Worm (Caenorhabditis elegans) whole organism, L1 larva: ENCODE results near the gene fbxc-32.
"Not testable (repeated sequence)": the region's sequence is repeated elsewhere in the genome, so short reads cannot be mapped to it uniquely, and the experiment has no call there.

Experiments
- C34B4.2 ChIP-seq: sonication (generic microtip); optimal IDR thresholded peaks from 2 replicates; lab custom pipeline; 2017; ENCODE audit warnings: mild to moderate bottlenecking, missing genetic modification characterization, missing compliant biosample characterization
- F16B12.6 ChIP-seq: fragments of 150-350 bp; optimal IDR thresholded peaks from 2 replicates; lab custom pipeline; 2014; ENCODE audit warnings: missing biosample characterization, missing genetic modification characterization
- Y116A8C.19 ChIP-seq: sonication (generic microtip); optimal IDR thresholded peaks from 2 replicates; lab custom pipeline; 2016; ENCODE audit warnings: missing compliant biosample characterization, missing genetic modification characterization, borderline replicate concordance
- aha-1 ChIP-seq: fragments of 150-350 bp; optimal IDR thresholded peaks from 2 replicates; lab custom pipeline; 2014; ENCODE audit warnings: missing biosample characterization, missing genetic modification characterization
- alr-1 ChIP-seq: fragments of 200-800 bp; sonication (Bioruptor generic); optimal IDR thresholded peaks from 2 replicates; lab custom pipeline; 2018; ENCODE audit warnings: borderline replicate concordance, mild to moderate bottlenecking, missing genetic modification characterization, missing compliant biosample characterization
- aly-2 ChIP-seq: fragments of 150-350 bp; optimal IDR thresholded peaks from 2 replicates; lab custom pipeline; 2014; ENCODE audit warnings: missing biosample characterization, missing genetic modification characterization
- ceh-63 ChIP-seq: fragments of 200-800 bp; sonication (Bioruptor generic); optimal IDR thresholded peaks from 2 replicates; lab custom pipeline; 2018; ENCODE audit warnings: mild to moderate bottlenecking, missing genetic modification characterization, missing compliant biosample characterization
- ceh-8 ChIP-seq: fragments of 200-800 bp; sonication (Bioruptor generic); optimal IDR thresholded peaks from 2 replicates; lab custom pipeline; 2018; ENCODE audit warnings: mild to moderate bottlenecking, missing genetic modification characterization, moderate library complexity, missing compliant biosample characterization
- ceh-82 ChIP-seq, 3 experiments: fragments of 150-350 bp in 1 of 3; sonication (generic microtip) in 2 of 3; optimal IDR thresholded peaks; 2 replicates each; lab custom pipeline; 2014 to 2017; ENCODE audit warnings: missing biosample characterization in 3 of 3, missing genetic modification characterization in 3 of 3
- ceh-88 ChIP-seq: fragments of 200-800 bp; sonication (Bioruptor generic); IDR thresholded peaks from 2 replicates; pipeline ENCODE4 v1.3.6; 2022; ENCODE audit warnings: missing genetic modification characterization, missing compliant biosample characterization
- dsc-1 ChIP-seq: sonication (generic microtip); optimal IDR thresholded peaks from 2 replicates; lab custom pipeline; 2016; ENCODE audit warnings: mild to moderate bottlenecking, missing genetic modification characterization, missing compliant biosample characterization
- efl-1 ChIP-seq, 4 experiments: fragments of 150-350 bp; optimal IDR thresholded peaks in 3 of 4; peaks in 1 of 4; 1 replicate in 1 of 4; 2 replicates in 3 of 4; lab custom pipeline; 2014; ENCODE audit warnings: missing biosample characterization in 2 of 4, missing genetic modification characterization in 2 of 4, missing genetic modification reagents in 2 of 4
- efl-3 ChIP-seq: fragments of 200-800 bp; sonication (Bioruptor generic); optimal IDR thresholded peaks from 2 replicates; lab custom pipeline; 2018; ENCODE audit warnings: mild to moderate bottlenecking, missing genetic modification characterization, missing compliant biosample characterization
- egl-13 ChIP-seq: sonication (generic microtip); optimal IDR thresholded peaks from 2 replicates; lab custom pipeline; 2016; ENCODE audit warnings: missing genotype, missing genetic modification reagents, missing genetic modification characterization, missing compliant biosample characterization
- egl-27 ChIP-seq, 2 experiments: fragments of 150-350 bp in 1 of 2; sonication (generic microtip); optimal IDR thresholded peaks; 3 replicates each; lab custom pipeline; 2017 to 2018; ENCODE audit warnings: missing biosample characterization in 2 of 2, missing genetic modification characterization in 2 of 2, missing genetic modification reagents in 2 of 2
- elt-2 ChIP-seq: sonication (generic microtip); optimal IDR thresholded peaks from 2 replicates; lab custom pipeline; 2016; ENCODE audit warnings: missing genetic modification characterization, mild to moderate bottlenecking, inconsistent platforms, missing compliant biosample characterization, missing genetic modification reagents
- fkh-10 ChIP-seq: sonication (generic microtip); optimal IDR thresholded peaks from 2 replicates; lab custom pipeline; 2017; ENCODE audit warnings: missing biosample characterization, missing genetic modification reagents, missing genetic modification characterization
- fkh-4 ChIP-seq: sonication (generic microtip); optimal IDR thresholded peaks from 2 replicates; lab custom pipeline; 2016; ENCODE audit warnings: missing compliant biosample characterization, missing genetic modification characterization, borderline replicate concordance
- fkh-8 ChIP-seq: sonication (generic microtip); optimal IDR thresholded peaks from 2 replicates; lab custom pipeline; 2016; ENCODE audit warnings: mild to moderate bottlenecking, missing genetic modification characterization, missing compliant biosample characterization
- fos-1 ChIP-seq: fragments of 150-350 bp; optimal IDR thresholded peaks from 2 replicates; lab custom pipeline; 2014; ENCODE audit warnings: missing biosample characterization, missing genetic modification characterization
- hlh-17 ChIP-seq: fragments of 200-800 bp; sonication (Bioruptor generic); optimal IDR thresholded peaks from 2 replicates; lab custom pipeline; 2018; ENCODE audit warnings: missing genetic modification characterization, mild to moderate bottlenecking, missing compliant biosample characterization, moderate library complexity, borderline replicate concordance
- hpl-2 ChIP-seq: fragments of 150-350 bp; optimal IDR thresholded peaks from 2 replicates; lab custom pipeline; 2014; ENCODE audit warnings: missing biosample characterization, missing genetic modification reagents, missing genetic modification characterization
- lin-14 ChIP-seq: fragments of 200-800 bp; sonication (Bioruptor generic); optimal IDR thresholded peaks from 2 replicates; lab custom pipeline; 2018; ENCODE audit warnings: mild to moderate bottlenecking, missing genetic modification characterization, moderate library complexity, missing compliant biosample characterization
- lir-3 ChIP-seq: sonication (generic microtip); optimal IDR thresholded peaks from 2 replicates; lab custom pipeline; 2016; ENCODE audit warnings: mild to moderate bottlenecking, missing genetic modification characterization, moderate library complexity, missing compliant biosample characterization; ENCODE audit not compliant: poor library complexity
- mep-1 ChIP-seq: fragments of 150-350 bp; optimal IDR thresholded peaks from 2 replicates; lab custom pipeline; 2014; ENCODE audit warnings: missing biosample characterization, missing genetic modification characterization
- nhr-237 ChIP-seq: fragments of 150-350 bp; optimal IDR thresholded peaks from 2 replicates; lab custom pipeline; 2014; ENCODE audit warnings: missing biosample characterization, missing genetic modification characterization
- nhr-85 ChIP-seq: sonication (generic microtip); peaks from one replicate; lab custom pipeline; 2016; ENCODE audit warnings: missing genetic modification characterization, inconsistent platforms, missing compliant biosample characterization
- pag-3 ChIP-seq: sonication (generic microtip); optimal IDR thresholded peaks from 2 replicates; lab custom pipeline; 2017; ENCODE audit warnings: missing genetic modification characterization, mild to moderate bottlenecking, missing compliant biosample characterization, antibody characterized with exemption, borderline replicate concordance; ENCODE audit not compliant: insufficient read depth
- pax-3 ChIP-seq: fragments of 200-800 bp; sonication (Bioruptor generic); optimal IDR thresholded peaks from 2 replicates; lab custom pipeline; 2018; ENCODE audit warnings: mild to moderate bottlenecking, missing genetic modification characterization, moderate library complexity, missing compliant biosample characterization
- pqm-1 ChIP-seq: sonication (generic microtip); optimal IDR thresholded peaks from 3 replicates; lab custom pipeline; 2017; ENCODE audit warnings: missing biosample characterization, missing genetic modification characterization
- snpc-4 ChIP-seq: fragments of 150-350 bp; optimal IDR thresholded peaks from 2 replicates; lab custom pipeline; 2014; ENCODE audit warnings: missing biosample characterization, missing genetic modification characterization
- snu-23 ChIP-seq: sonication (generic microtip); optimal IDR thresholded peaks from 2 replicates; lab custom pipeline; 2016; ENCODE audit warnings: missing genetic modification characterization, missing compliant biosample characterization
- sptf-1 ChIP-seq: fragments of 150-350 bp; optimal IDR thresholded peaks from 2 replicates; lab custom pipeline; 2014; ENCODE audit warnings: missing biosample characterization, missing genetic modification characterization
- sup-37 ChIP-seq: fragments of 200-800 bp; sonication (Bioruptor generic); optimal IDR thresholded peaks from 2 replicates; lab custom pipeline; 2018; ENCODE audit warnings: mild to moderate bottlenecking, missing genetic modification characterization, missing compliant biosample characterization
- tlp-1 ChIP-seq: fragments of 150-350 bp; optimal IDR thresholded peaks from 2 replicates; lab custom pipeline; 2014; ENCODE audit warnings: missing biosample characterization, missing genetic modification characterization
- unc-130 ChIP-seq: fragments of 150-350 bp; optimal IDR thresholded peaks from 2 replicates; lab custom pipeline; 2017; ENCODE audit warnings: missing biosample characterization, missing genetic modification characterization, inconsistent platforms
- unc-86 ChIP-seq: sonication (generic microtip); optimal IDR thresholded peaks from 2 replicates; lab custom pipeline; 2016; ENCODE audit warnings: missing genetic modification characterization, missing compliant biosample characterization
- zag-1 ChIP-seq: fragments of 150-350 bp; optimal IDR thresholded peaks from 2 replicates; lab custom pipeline; 2014; ENCODE audit warnings: missing biosample characterization, missing genetic modification characterization

The fbxc-32 gene

ce11 chrII:966962-967361 lies 19.0 kb upstream of the fbxc-32 start, which contains the start of gene fbxc-18:
fbxc-18 (minus strand) TSS chrII:967062.
- TF ChIP-seq alr-1; fkh-10 (GFP tag; lab: Kevin White, UChicago); ceh-88: not testable (repeated sequence)

DNA sequence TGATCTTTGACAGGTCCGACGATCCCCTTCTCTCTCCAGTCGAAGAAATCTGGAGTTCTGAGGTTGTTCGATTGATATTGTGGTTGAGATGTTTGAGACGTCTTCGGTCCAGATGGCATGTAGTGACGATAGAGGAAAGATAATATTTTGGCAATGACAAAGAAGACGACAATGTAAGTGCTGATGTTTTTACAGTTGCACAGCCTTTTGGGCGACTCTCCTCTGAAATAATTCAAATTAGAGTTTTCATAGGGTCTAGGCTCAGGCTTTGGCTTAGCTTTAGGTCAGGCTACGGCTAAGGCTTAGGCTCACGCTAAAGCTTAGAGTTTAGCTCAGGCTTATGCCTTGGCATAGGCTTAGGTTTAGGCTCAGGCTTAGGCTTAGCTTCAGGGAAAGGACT lies 14.0 kb upstream of the fbxc-32 start, which contains the start of gene C32B5.13:
Gene C32B5.13 (minus strand): TSS at position 101 of the 400 bp plus-strand sequence.
- TF ChIP-seq unc-86 (tag; lab: Kevin White, UChicago) (no peak), lin-14 (GFP tag; lab: Kevin White, UChicago) (no peak), hlh-17 (GFP tag; lab: Kevin White, UChicago) (no peak), efl-3 (no peak), dsc-1 (tag; lab: Kevin White, UChicago) (no peak), nhr-85 (no peak), lir-3 (no peak), egl-13 (tag; lab: Kevin White, UChicago) (no peak), pag-3 (no peak), aha-1 (tag; lab: Kevin White, UChicago) (no peak), snpc-4 (tag; lab: Kevin White, UChicago) (no peak), nhr-237 (no peak), zag-1 (no peak), ceh-63 (GFP tag; lab: Kevin White, UChicago) (no peak), Y116A8C.19 (tag; lab: Kevin White, UChicago) (no peak), fos-1 (no peak), pqm-1 (tag; lab: Kevin White, UChicago) (no peak), snu-23 (GFP tag; lab: Kevin White, UChicago) (no peak), sup-37 (GFP tag; lab: Kevin White, UChicago) (no peak), ceh-88 (no peak)
- TF ChIP-seq, all 84 proteins: peak for 0

DNA sequence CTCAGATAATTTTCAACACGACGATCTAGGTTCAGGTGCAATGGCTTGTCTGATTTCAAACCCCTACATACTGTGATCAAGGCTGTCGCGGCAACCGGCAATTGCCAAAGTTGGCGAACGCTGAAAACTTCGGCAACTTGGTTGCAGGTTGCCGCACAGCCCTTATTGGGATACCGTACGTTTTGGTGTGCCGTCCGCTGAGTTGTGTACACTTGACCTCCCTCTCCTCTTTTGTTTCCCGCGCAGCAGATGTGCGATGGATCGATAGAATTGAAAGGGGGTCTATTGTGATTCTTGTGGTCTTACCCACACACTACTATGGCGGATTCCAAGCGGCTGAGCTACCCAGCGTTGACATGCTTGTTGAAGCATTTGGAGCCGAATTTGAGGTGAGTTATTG lies 12.2 kb upstream of the fbxc-32 start, which contains the start of the genes C32B5.18 and C32B5.7:
Gene C32B5.18 (plus strand): TSS at position 301 of the 400 bp plus-strand sequence.
Gene C32B5.7 (plus strand): TSS at position 311 of the 400 bp plus-strand sequence.
- TF ChIP-seq tlp-1: no peak

DNA sequence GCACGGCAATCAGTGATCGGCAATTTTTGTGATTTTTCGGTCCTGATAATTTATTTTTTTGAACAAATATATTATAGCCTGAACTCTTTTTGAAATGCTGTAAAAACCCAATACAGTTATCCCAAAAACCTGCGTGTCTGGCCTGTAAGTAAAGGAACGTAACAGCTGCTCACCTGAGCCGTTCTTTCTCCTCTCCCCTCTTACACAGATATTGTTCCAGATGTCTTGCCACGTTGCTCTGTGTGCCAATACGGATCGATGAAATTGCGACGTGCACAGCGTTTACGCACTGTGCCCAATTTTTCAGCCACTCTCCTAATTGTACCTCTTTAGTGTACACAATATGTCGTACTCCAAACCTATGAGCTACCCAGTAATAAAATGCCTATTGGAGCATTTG lies 10.6 kb upstream of the fbxc-32 start, which contains the start of gene sdz-4:
Gene sdz-4 (plus strand): TSS at position 301 of the 400 bp plus-strand sequence.
- no peak for TF ChIP-seq unc-130
- TF ChIP-seq mep-1 (tag; lab: Kevin White, UChicago): no peak
- no peak for TF ChIP-seq ceh-88
- TF ChIP-seq fkh-4 (tag; lab: Kevin White, UChicago): no peak

- TF ChIP-seq elt-2 (tag; lab: Kevin White, UChicago): peak; percentile 15
These were observed 6.6 kb upstream of the fbxc-32 start, which contains the start of gene fbxc-7 for ce11 chrII:954626-955025. fbxc-7 (plus strand) TSS chrII:954926.

- TF ChIP-seq hpl-2 (no peak), F16B12.6 (tag; lab: Kevin White, UChicago) (no peak), efl-1 (optimal IDR thresholded peaks at IDR 0.05; lab: Kevin White, UChicago) (no peak), efl-1 (GFP tag; optimal IDR thresholded peaks at IDR 0.05 in 1 of 2; lab: Kevin White, UChicago) (peak in 1 of 2 experiments; percentile 59), sptf-1 (tag; lab: Kevin White, UChicago) (no peak), fkh-8 (tag; lab: Kevin White, UChicago) (peak; percentile 9), snu-23 (GFP tag; lab: Kevin White, UChicago) (no peak), aly-2 (tag; lab: Kevin White, UChicago) (no peak), pax-3 (tag; lab: Kevin White, UChicago) (no peak), C34B4.2 (tag; lab: Kevin White, UChicago) (no peak), unc-86 (tag; lab: Kevin White, UChicago) (no peak), ceh-8 (GFP tag; lab: Kevin White, UChicago) (no peak), aha-1 (tag; lab: Kevin White, UChicago) (no peak), egl-27 (tag; optimal IDR thresholded peaks at IDR 0.05; lab: Kevin White, UChicago) (no peak), ceh-82 (tag; optimal IDR thresholded peaks at IDR 0.05; lab: Kevin White, UChicago) (peak in 1 of 3 experiments; percentile 5), lin-14 (GFP tag; lab: Kevin White, UChicago) (peak; percentile 31)
- TF ChIP-seq, all 84 proteins: peak for 4
These were observed 5.1 kb upstream of the fbxc-32 start for ce11 chrII:953052-953451.
